Worm (Caenorhabditis elegans) whole organism, L3 larva: ENCODE data around the gene vps-11.

Experiments
- ceh-82 ChIP-seq: fragments of 150-350 bp; optimal IDR thresholded peaks from 2 replicates; lab custom pipeline; 2014; ENCODE audit warnings: missing biosample characterization, missing genetic modification characterization
- daf-12 ChIP-seq: fragments of 150-350 bp; optimal IDR thresholded peaks from 2 replicates; lab custom pipeline; 2014; ENCODE audit warnings: missing biosample characterization, missing genetic modification reagents, missing genetic modification characterization
- nhr-237 ChIP-seq: fragments of 150-350 bp; optimal IDR thresholded peaks from 2 replicates; lab custom pipeline; 2014; ENCODE audit warnings: missing biosample characterization, missing genetic modification characterization

DNA sequence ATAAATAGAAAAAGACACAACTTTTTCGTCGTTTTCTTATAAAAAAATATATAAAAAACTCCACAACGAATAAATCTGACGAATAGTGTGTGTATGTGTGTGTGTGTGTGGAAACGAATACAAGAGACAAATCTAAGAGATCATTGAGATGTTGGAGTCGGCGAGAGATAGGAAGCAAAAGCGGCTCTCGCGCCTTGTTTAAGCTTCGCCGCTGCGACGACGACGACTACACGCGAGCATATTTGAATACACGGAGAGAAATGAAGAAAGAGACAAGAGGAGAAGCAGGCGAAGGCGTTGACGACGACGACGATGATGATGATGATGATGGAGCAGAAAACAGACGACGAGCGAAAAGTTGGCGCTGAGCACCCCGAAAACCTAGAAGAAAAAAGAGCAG lies 48.5 kb downstream of the vps-11 start:
- no peak for TF ChIP-seq ceh-82
- TF ChIP-seq daf-12 (tag; lab: Kevin White, UChicago), result no peak
- TF ChIP-seq nhr-237 (tag; lab: Kevin White, UChicago), result no peak
